Worm (Caenorhabditis elegans) whole organism, young adult: ENCODE measurements around the gene F41F3.9.
A peak's percentile ranks its signal among the peaks of the same experiment; 100 is the strongest.

Source experiments
- B0019.2 ChIP-seq: fragments of 200-800 bp; sonication (Bioruptor generic); conservative IDR thresholded peaks from 2 replicates; pipeline ENCODE4 v1.3.6; 2022; ENCODE audit warnings: missing genetic modification reagents, missing genetic modification characterization, missing compliant biosample characterization
- B0261.1 ChIP-seq: sonication (generic microtip); optimal IDR thresholded peaks from 2 replicates; lab custom pipeline; 2016; ENCODE audit warnings: mild to moderate bottlenecking, missing genetic modification characterization, moderate library complexity, missing compliant biosample characterization
- C06A6.2 ChIP-seq: fragments of 200-800 bp; sonication (Bioruptor generic); conservative IDR thresholded peaks from 2 replicates; pipeline ENCODE4 v1.3.6; 2022; ENCODE audit warnings: missing genetic modification characterization, missing compliant biosample characterization
- F52B5.7 ChIP-seq: sonication (generic microtip); optimal IDR thresholded peaks from 2 replicates; lab custom pipeline; 2016; ENCODE audit warnings: mild to moderate bottlenecking, missing genetic modification characterization, missing compliant biosample characterization
- K11D2.4 ChIP-seq: fragments of 200-800 bp; sonication (Bioruptor generic); IDR thresholded peaks from 2 replicates; pipeline ENCODE4 v1.3.6; 2022; ENCODE audit warnings: missing genetic modification reagents, missing genetic modification characterization, missing compliant biosample characterization
- aptf-3 ChIP-seq: fragments of 200-800 bp; sonication (Bioruptor generic); IDR thresholded peaks from 2 replicates; pipeline ENCODE4 v1.3.6; 2022; ENCODE audit warnings: missing genetic modification characterization, missing compliant biosample characterization
- athp-1 ChIP-seq: sonication (generic microtip); optimal IDR thresholded peaks from 2 replicates; lab custom pipeline; 2017; ENCODE audit warnings: mild to moderate bottlenecking, missing genetic modification characterization, missing compliant biosample characterization
- ccch-3 ChIP-seq: fragments of 200-800 bp; sonication (Bioruptor generic); optimal IDR thresholded peaks from 2 replicates; lab custom pipeline; 2018; ENCODE audit warnings: mild to moderate bottlenecking, missing genetic modification characterization, missing compliant biosample characterization
- cebp-2 ChIP-seq: fragments of 200-800 bp; sonication (Bioruptor generic); IDR thresholded peaks from 2 replicates; pipeline ENCODE4 v1.3.6; 2022; ENCODE audit warnings: missing genetic modification characterization, missing compliant biosample characterization
- ceh-27 ChIP-seq: fragments of 200-800 bp; sonication (Bioruptor generic); optimal IDR thresholded peaks from 2 replicates; lab custom pipeline; 2018; ENCODE audit warnings: mild to moderate bottlenecking, missing genetic modification characterization, moderate library complexity, missing compliant biosample characterization
- ceh-91 ChIP-seq: fragments of 200-800 bp; sonication (Bioruptor generic); IDR thresholded peaks from 2 replicates; pipeline ENCODE4 v1.3.6; 2022; ENCODE audit warnings: missing genetic modification reagents, missing genetic modification characterization, missing compliant biosample characterization
- dpl-1 ChIP-seq: fragments of 150-350 bp; optimal IDR thresholded peaks from 2 replicates; lab custom pipeline; 2014; ENCODE audit warnings: missing biosample characterization, missing genetic modification reagents, missing genetic modification characterization
- efl-1 ChIP-seq: fragments of 150-350 bp; optimal IDR thresholded peaks from 2 replicates; lab custom pipeline; 2014; ENCODE audit warnings: missing biosample characterization, missing genetic modification reagents, missing genetic modification characterization
- egl-44 ChIP-seq: fragments of 200-800 bp; sonication (Bioruptor generic); IDR thresholded peaks from 2 replicates; pipeline ENCODE4 v1.3.6; 2022; ENCODE audit warnings: missing genetic modification reagents, missing genetic modification characterization, missing compliant biosample characterization
- egrh-3 ChIP-seq: fragments of 200-800 bp; sonication (Bioruptor generic); IDR thresholded peaks from 2 replicates; pipeline ENCODE4 v1.3.6; 2022; ENCODE audit warnings: missing genetic modification reagents, missing genetic modification characterization, missing compliant biosample characterization
- him-1 ChIP-seq: sonication (generic microtip); optimal IDR thresholded peaks from 2 replicates; lab custom pipeline; 2016; ENCODE audit warnings: missing genotype, missing genetic modification reagents, missing genetic modification characterization, missing compliant biosample characterization
- hmg-1.2 ChIP-seq: fragments of 200-800 bp; sonication (Bioruptor generic); IDR thresholded peaks from 2 replicates; pipeline ENCODE4 v1.3.6; 2022; ENCODE audit warnings: missing genetic modification reagents, missing genetic modification characterization, missing compliant biosample characterization
- hsf-1 ChIP-seq: fragments of 200-800 bp; sonication (Bioruptor generic); IDR thresholded peaks from 2 replicates; pipeline ENCODE4 v1.3.6; 2022; ENCODE audit warnings: missing genetic modification reagents, missing genetic modification characterization, missing compliant biosample characterization
- lsy-27 ChIP-seq: sonication (generic microtip); optimal IDR thresholded peaks from 2 replicates; lab custom pipeline; 2017; ENCODE audit warnings: missing genetic modification characterization, mild to moderate bottlenecking, missing compliant biosample characterization, antibody characterized with exemption, missing genotype, borderline replicate concordance; ENCODE audit not compliant: insufficient read depth
- madf-3 ChIP-seq: fragments of 200-800 bp; sonication (Bioruptor generic); IDR thresholded peaks from 2 replicates; pipeline ENCODE4 v1.3.6; 2022; ENCODE audit warnings: missing genetic modification reagents, missing genetic modification characterization, missing compliant biosample characterization
- mcd-1 ChIP-seq: fragments of 200-800 bp; sonication (Bioruptor generic); IDR thresholded peaks from 2 replicates; pipeline ENCODE4 v1.3.6; 2022; ENCODE audit warnings: missing genetic modification reagents, missing genetic modification characterization, missing compliant biosample characterization
- mes-4 ChIP-seq: sonication (generic microtip); optimal IDR thresholded peaks from 2 replicates; lab custom pipeline; 2016; ENCODE audit warnings: missing genotype, missing genetic modification characterization, missing compliant biosample characterization
- nfya-1 ChIP-seq: sonication (generic microtip); optimal IDR thresholded peaks from 2 replicates; lab custom pipeline; 2017; ENCODE audit warnings: antibody characterized with exemption, missing compliant biosample characterization, missing genetic modification characterization, borderline replicate concordance; ENCODE audit not compliant: insufficient read depth
- nfya-2 ChIP-seq: fragments of 200-800 bp; sonication (Bioruptor generic); IDR thresholded peaks from 2 replicates; pipeline ENCODE4 v1.3.6; 2022; ENCODE audit warnings: missing genetic modification reagents, missing genetic modification characterization, missing compliant biosample characterization
- nhr-120 ChIP-seq: fragments of 200-800 bp; sonication (Bioruptor generic); IDR thresholded peaks from 2 replicates; pipeline ENCODE4 v1.3.6; 2022; ENCODE audit warnings: missing genetic modification characterization, missing compliant biosample characterization
- pbrm-1 ChIP-seq: fragments of 200-800 bp; sonication (Bioruptor generic); IDR thresholded peaks from 2 replicates; pipeline ENCODE4 v1.3.6; 2022; ENCODE audit warnings: missing genetic modification reagents, missing genetic modification characterization, missing compliant biosample characterization
- rcor-1 ChIP-seq: fragments of 200-800 bp; sonication (Bioruptor generic); IDR thresholded peaks from 2 replicates; pipeline ENCODE4 v1.3.6; 2022; ENCODE audit warnings: missing genetic modification reagents, missing genetic modification characterization, missing compliant biosample characterization
- repo-1 ChIP-seq: sonication (generic microtip); optimal IDR thresholded peaks from 2 replicates; lab custom pipeline; 2017; ENCODE audit warnings: mild to moderate bottlenecking, missing genetic modification characterization, missing compliant biosample characterization
- snpc-1.3 ChIP-seq: sonication (generic microtip); optimal IDR thresholded peaks from 2 replicates; lab custom pipeline; 2017; ENCODE audit warnings: missing genetic modification characterization, mild to moderate bottlenecking, missing compliant biosample characterization, antibody characterized with exemption, moderate library complexity, missing genotype, missing genetic modification reagents; ENCODE audit not compliant: insufficient read depth
- sptf-2 ChIP-seq: fragments of 200-800 bp; sonication (Bioruptor generic); optimal IDR thresholded peaks from 2 replicates; lab custom pipeline; 2018; ENCODE audit warnings: mild to moderate bottlenecking, missing genetic modification characterization, missing compliant biosample characterization
- tbx-9 ChIP-seq: sonication (generic microtip); optimal IDR thresholded peaks from 2 replicates; lab custom pipeline; 2016; ENCODE audit warnings: borderline replicate concordance, missing genetic modification characterization, inconsistent platforms, missing compliant biosample characterization
- unc-130 ChIP-seq: sonication (generic microtip); optimal IDR thresholded peaks from 2 replicates; lab custom pipeline; 2016; ENCODE audit warnings: missing genetic modification reagents, missing genetic modification characterization, missing compliant biosample characterization
- xnd-1 ChIP-seq: sonication (generic microtip); optimal IDR thresholded peaks from 2 replicates; lab custom pipeline; 2016; ENCODE audit warnings: missing genotype, missing genetic modification reagents, missing genetic modification characterization, missing compliant biosample characterization
- zfh-2 ChIP-seq: fragments of 200-800 bp; sonication (Bioruptor generic); conservative IDR thresholded peaks from 2 replicates; pipeline ENCODE4 v1.3.6; 2022; ENCODE audit warnings: missing genetic modification reagents, missing genetic modification characterization, missing compliant biosample characterization
- ztf-18 ChIP-seq: sonication (generic microtip); optimal IDR thresholded peaks from 2 replicates; lab custom pipeline; 2016; ENCODE audit warnings: missing genotype, mild to moderate bottlenecking, missing genetic modification characterization, missing compliant biosample characterization
- ztf-25 ChIP-seq: fragments of 200-800 bp; sonication (Bioruptor generic); IDR thresholded peaks from 2 replicates; pipeline ENCODE4 v1.3.6; 2022; ENCODE audit warnings: missing genetic modification reagents, missing genetic modification characterization, missing compliant biosample characterization
- ztf-28 ChIP-seq: fragments of 200-800 bp; sonication (Bioruptor generic); IDR thresholded peaks from 2 replicates; pipeline ENCODE4 v1.3.6; 2022; ENCODE audit warnings: missing genetic modification reagents, missing genetic modification characterization, missing compliant biosample characterization

Gene F41F3.9

ce11 chrV:4647857-4648256 lies 7.4 kb upstream of the F41F3.9 start, which contains the start of gene F41F3.3 (continued):
- TF ChIP-seq egrh-3 (GFP tag; lab: Robert Waterston, UW) (peak; percentile 97), efl-1 (no peak), dpl-1 (no peak), nfya-1 (tag; lab: Kevin White, UChicago) (no peak), rcor-1 (GFP tag; lab: Robert Waterston, UW) (no peak), tbx-9 (no peak), athp-1 (tag; lab: Kevin White, UChicago) (no peak), xnd-1 (tag; lab: Kevin White, UChicago) (no peak), B0019.2 (0 out of 2 replicates have a peak, but pooled peaks have one; percentile 11), ceh-91 (GFP tag; lab: Robert Waterston, UW) (no peak), egl-44 (no peak), lsy-27 (tag; lab: Kevin White, UChicago) (no peak), nfya-2 (GFP tag; lab: Robert Waterston, UW) (no peak), ceh-27 (GFP tag; lab: Kevin White, UChicago) (peak; percentile 10), aptf-3 (GFP tag; lab: Robert Waterston, UW) (no peak), zfh-2 (GFP tag; lab: Robert Waterston, UW) (peak; percentile 97), madf-3 (0 out of 2 replicates have a peak, but pooled peaks have one; percentile 4)

ce11 chrV:4648527-4648926 lies 6.7 kb upstream of the F41F3.9 start, which contains the start of gene F41F3.8:
TSS of gene F41F3.8 (plus strand) at chrV:4648827.
- no peak for TF ChIP-seq him-1 (tag; lab: Kevin White, UChicago)
- TF ChIP-seq B0261.1 (tag; lab: Kevin White, UChicago) = no peak
- TF ChIP-seq ztf-18 (tag; lab: Kevin White, UChicago) = no peak
- no peak for TF ChIP-seq tbx-9

- TF ChIP-seq K11D2.4 (GFP tag; lab: Robert Waterston, UW) = no peak
- no peak for TF ChIP-seq repo-1 (tag; lab: Kevin White, UChicago)
- TF ChIP-seq ceh-27 (GFP tag; lab: Kevin White, UChicago) = no peak
- no peak for TF ChIP-seq snpc-1.3 (tag; lab: Kevin White, UChicago)
- no peak for TF ChIP-seq C06A6.2 (GFP tag; lab: Robert Waterston, UW)
- no peak for TF ChIP-seq mes-4 (tag; lab: Kevin White, UChicago)
- TF ChIP-seq hsf-1 (GFP tag; lab: Robert Waterston, UW) = 0 out of 2 replicates have a peak, but pooled peaks have one; percentile 7
- TF ChIP-seq hmg-1.2 = no peak
- TF ChIP-seq unc-130 (GFP tag; lab: Kevin White, UChicago) = no peak
- peak; percentile 57; the same call in 1 of the 2 replicates for TF ChIP-seq zfh-2 (GFP tag; lab: Robert Waterston, UW)
- 0 out of 2 replicates have a peak, but pooled peaks have one; percentile 13 for TF ChIP-seq mcd-1
- no peak for TF ChIP-seq nfya-1 (tag; lab: Kevin White, UChicago)
- no peak for TF ChIP-seq ccch-3
- TF ChIP-seq nhr-120 (GFP tag; lab: Robert Waterston, UW) = no peak
- no peak for TF ChIP-seq F52B5.7
- 0 out of 2 replicates have a peak, but pooled peaks have one; percentile 70 for TF ChIP-seq cebp-2 (GFP tag; lab: Robert Waterston, UW)
- TF ChIP-seq ztf-28 = no peak
- no peak for TF ChIP-seq pbrm-1 (GFP tag; lab: Robert Waterston, UW)
- no peak for TF ChIP-seq sptf-2 (GFP tag; lab: Kevin White, UChicago)
- TF ChIP-seq ztf-25 = no peak
Observed at ce11 chrV:4649649-4650384, 5.5 kb upstream of the F41F3.9 start.
